Worm (Caenorhabditis elegans): ENCODE data around the gene Y56A3A.28.

Y56A3A.28 gene

ce11 chrIII:11940008-11940407 is 31.2 kb downstream of the Y56A3A.28 start:
- TF ChIP-seq F33H1.4 (GFP tag; IDR thresholded peaks at IDR 0.05) = peak; percentile 69

- TF ChIP-seq F33H1.4 (GFP tag; IDR thresholded peaks at IDR 0.05) = peak; percentile 58; the same call in 1 of the 2 replicates
Observed at ce11 chrIII:11939238-11939637, 31.9 kb downstream of the Y56A3A.28 start.

DNA sequence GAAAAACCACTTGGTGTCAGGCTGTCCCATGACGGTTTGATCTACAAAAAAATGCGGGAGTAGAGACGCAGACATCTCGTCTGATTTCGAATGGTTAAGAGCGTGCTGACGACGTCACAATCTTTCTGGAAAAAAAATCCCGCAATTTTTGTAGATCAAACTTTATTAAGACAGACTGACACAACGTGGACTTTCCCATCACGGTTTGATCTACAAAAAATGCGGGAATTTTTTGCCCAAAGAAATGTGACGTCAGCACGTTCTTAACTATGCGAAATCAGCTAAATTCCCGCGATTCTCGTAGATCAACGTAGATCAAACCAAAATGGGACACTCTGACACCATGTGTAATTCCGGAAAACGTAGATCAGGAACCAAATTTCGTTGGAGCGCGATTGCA is 32.6 kb downstream of the Y56A3A.28 start:
- TF ChIP-seq T07F8.4 (tag; optimal IDR thresholded peaks at IDR 0.05) = no peak
- TF ChIP-seq hsf-1 (GFP tag; IDR thresholded peaks at IDR 0.05) = no peak
- no peak for TF ChIP-seq sptf-2 (GFP tag; optimal IDR thresholded peaks at IDR 0.05)
- TF ChIP-seq rcor-1 (GFP tag; IDR thresholded peaks at IDR 0.05) = no peak

- TF ChIP-seq ceh-79 (tag; optimal IDR thresholded peaks at IDR 0.05) (no peak), zfh-2 (GFP tag; conservative IDR thresholded peaks at IDR 0.05) (0 out of 2 replicates have a peak, but pooled peaks have one; percentile 22)
Observed at ce11 chrIII:11937911-11938310, 33.3 kb downstream of the Y56A3A.28 start.

- TF ChIP-seq zfh-2 (GFP tag; conservative IDR thresholded peaks at IDR 0.05) (peak; percentile 87), egrh-3 (GFP tag; IDR thresholded peaks at IDR 0.05) (peak; percentile 59; the same call in 1 of the 2 replicates), madf-6 (GFP tag; IDR thresholded peaks at IDR 0.05) (no peak)
Observed at ce11 chrIII:11936668-11937276, 34.4 kb downstream of the Y56A3A.28 start.

ce11 chrIII:11935948-11936280 is 35.3 kb downstream of the Y56A3A.28 start:
- TF ChIP-seq mes-4 (tag; optimal IDR thresholded peaks at IDR 0.05) (no peak), snpc-4 (GFP tag; optimal IDR thresholded peaks at IDR 0.05) (peak; percentile 17), snpc-4 (tag; optimal IDR thresholded peaks at IDR 0.05) (peak in 3 of 4 experiments; percentile 29 to 48 (median 38)), ekl-4 (GFP tag; IDR thresholded peaks at IDR 0.05) (no peak), snpc-3.4 (tag; optimal IDR thresholded peaks at IDR 0.05) (no peak), ceh-79 (tag; optimal IDR thresholded peaks at IDR 0.05) (no peak), attf-5 (GFP tag; optimal IDR thresholded peaks at IDR 0.05) (no peak), ztf-18 (tag; optimal IDR thresholded peaks at IDR 0.05) (no peak), C06A6.2 (GFP tag; conservative IDR thresholded peaks at IDR 0.05) (no peak), athp-1 (tag; optimal IDR thresholded peaks at IDR 0.05) (no peak), zfh-2 (GFP tag; conservative IDR thresholded peaks at IDR 0.05) (peak; percentile 88), F55B11.4 (tag; optimal IDR thresholded peaks at IDR 0.05; ENCODE audit: borderline replicate concordance, insufficient read depth) (no peak), sea-2 (GFP tag; IDR thresholded peaks at IDR 0.05) (no peak), F52B5.7 (tag; optimal IDR thresholded peaks at IDR 0.05) (no peak), hrde-1 (tag; optimal IDR thresholded peaks at IDR 0.05; ENCODE audit: borderline replicate concordance) (no peak), Y56A3A.18 (GFP tag; IDR thresholded peaks at IDR 0.05) (no peak), F10E7.11 (tag; optimal IDR thresholded peaks at IDR 0.05) (no peak), Y79H2A.3 (GFP tag; conservative IDR thresholded peaks at IDR 0.05) (no peak), ceh-100 (GFP tag; IDR thresholded peaks at IDR 0.05) (no peak), B0261.1 (tag; optimal IDR thresholded peaks at IDR 0.05) (no peak), bed-2 (GFP tag; IDR thresholded peaks at IDR 0.05) (no peak), hmg-20 (GFP tag; IDR thresholded peaks at IDR 0.05) (no peak), hmg-1.2 (GFP tag; IDR thresholded peaks at IDR 0.05) (peak; percentile 53; the same call in 1 of the 2 replicates), mcd-1 (GFP tag; IDR thresholded peaks at IDR 0.05) (no peak), cebp-1 (GFP tag; IDR thresholded peaks at IDR 0.05) (peak; percentile 22; the same call in 1 of the 2 replicates), cebp-1 (tag; optimal IDR thresholded peaks at IDR 0.05) (peak; percentile 3), nhr-179 (tag; optimal IDR thresholded peaks at IDR 0.05) (no peak), ztf-22 (GFP tag; optimal IDR thresholded peaks at IDR 0.05) (no peak), rec-8 (tag; optimal IDR thresholded peaks at IDR 0.05) (no peak), B0035.1 (tag; optimal IDR thresholded peaks at IDR 0.05) (no peak), aptf-3 (GFP tag; IDR thresholded peaks at IDR 0.05) (no peak), akir-1 (GFP tag; optimal IDR thresholded peaks at IDR 0.05) (no peak)

Measured in whole organism, young adult.